Worm (Caenorhabditis elegans): Measurements from ENCODE around the gene T02D1.9.

T02D1.9 gene

ce11 chrIV:17368292-17368691 is 39.1 kb downstream of the T02D1.9 start, which contains the start of gene trh-1:
trh-1 (plus strand) TSS chrIV:17368592.
- no peak for TF ChIP-seq ets-7 (tag; optimal IDR thresholded peaks at IDR 0.05)
- TF ChIP-seq aly-1 (tag; optimal IDR thresholded peaks at IDR 0.05) = no peak

- TF ChIP-seq ets-7 (tag; optimal IDR thresholded peaks at IDR 0.05) (no peak), ceh-13 (GFP tag; optimal IDR thresholded peaks at IDR 0.05) (no peak), hmg-4 (GFP tag; optimal IDR thresholded peaks at IDR 0.05) (no peak), flt-1 (GFP tag; IDR thresholded peaks at IDR 0.05) (no peak), tra-4 (tag; optimal IDR thresholded peaks at IDR 0.05) (no peak), tbx-11 (GFP tag; IDR thresholded peaks at IDR 0.05) (no peak), tbx-37 (GFP tag; conservative IDR thresholded peaks at IDR 0.05) (no peak), ceh-36 (tag; optimal IDR thresholded peaks at IDR 0.05) (no peak), B0310.2 (tag; optimal IDR thresholded peaks at IDR 0.05) (no peak), aly-1 (tag; optimal IDR thresholded peaks at IDR 0.05) (no peak), ama-1 (optimal IDR thresholded peaks at IDR 0.05) (no peak), hnd-1 (tag; optimal IDR thresholded peaks at IDR 0.05) (no peak), hmbx-1 (tag; optimal IDR thresholded peaks at IDR 0.05) (no peak), F13C5.2 (tag; optimal IDR thresholded peaks at IDR 0.05) (no peak), scrt-1 (GFP tag; IDR thresholded peaks at IDR 0.05) (no peak), pes-1 (GFP tag; IDR thresholded peaks at IDR 0.05) (no peak), sea-1 (GFP tag; conservative IDR thresholded peaks at IDR 0.05) (no peak)
Measured at ce11 chrIV:17367294-17367693, 40.1 kb downstream of the T02D1.9 start, which contains the start of gene zipt-17. zipt-17 (minus strand) TSS chrIV:17367394.

- TF ChIP-seq hmg-4 (GFP tag; optimal IDR thresholded peaks at IDR 0.05) (no peak), hmbx-1 (tag; optimal IDR thresholded peaks at IDR 0.05) (no peak), flt-1 (GFP tag; IDR thresholded peaks at IDR 0.05) (no peak), tbx-37 (GFP tag; conservative IDR thresholded peaks at IDR 0.05) (no peak), hnd-1 (tag; optimal IDR thresholded peaks at IDR 0.05) (no peak), B0310.2 (tag; optimal IDR thresholded peaks at IDR 0.05) (no peak)
Measured at ce11 chrIV:17361143-17361542, 46.2 kb downstream of the T02D1.9 start, which contains the start of gene clec-202. clec-202 (plus strand) TSS chrIV:17361443.
